Fruit fly (Drosophila melanogaster) whole organism, embryonic: ENCODE data around the gene kra.

Experiments
- ATbp ChIP-seq: fragments of 200-800 bp; sonication (Bioruptor generic); optimal IDR thresholded peaks from 2 replicates; lab custom pipeline; 2017; ENCODE audit warnings: missing biosample characterization, mild to moderate bottlenecking, missing genetic modification characterization, missing genetic modification reagents
- Antp ChIP-seq: fragments of 200-800 bp; sonication (Bioruptor generic); optimal IDR thresholded peaks from 3 replicates; lab custom pipeline; 2016; ENCODE audit warnings: missing biosample characterization, missing genetic modification characterization
- Bdp1 ChIP-seq: fragments of 200-800 bp; sonication (Bioruptor generic); optimal IDR thresholded peaks from 3 replicates; lab custom pipeline; 2016; ENCODE audit warnings: missing biosample characterization, missing genetic modification characterization
- CG10431 ChIP-seq: fragments of 200-800 bp; sonication (Bioruptor generic); optimal IDR thresholded peaks from 3 replicates; lab custom pipeline; 2018; ENCODE audit warnings: missing biosample characterization, mild to moderate bottlenecking, missing genetic modification characterization
- CG13287 ChIP-seq: fragments of 200-800 bp; sonication (Bioruptor generic); IDR thresholded peaks from 2 replicates; pipeline ENCODE4 v1.3.6; 2022; ENCODE audit warnings: missing biosample characterization, missing genetic modification characterization; ENCODE audit not compliant: partially characterized antibody
- CG15269 ChIP-seq: fragments of 200-800 bp; sonication (Bioruptor generic); optimal IDR thresholded peaks from 2 replicates; lab custom pipeline; 2018; ENCODE audit warnings: missing biosample characterization, mild to moderate bottlenecking, missing genetic modification characterization, moderate library complexity
- CG15479 ChIP-seq: fragments of 200-800 bp; sonication (Bioruptor generic); optimal IDR thresholded peaks from 3 replicates; lab custom pipeline; 2019; ENCODE audit warnings: missing biosample characterization, mild to moderate bottlenecking, missing genetic modification characterization, moderate library complexity
- CG15601 ChIP-seq: fragments of 200-800 bp; sonication (Bioruptor generic); optimal IDR thresholded peaks from 3 replicates; lab custom pipeline; 2019; ENCODE audit warnings: missing biosample characterization, mild to moderate bottlenecking, missing genetic modification characterization, moderate library complexity
- CG16813 ChIP-seq: fragments of 200-800 bp; sonication (Bioruptor generic); IDR thresholded peaks from 3 replicates; pipeline ENCODE4 v1.3.6; 2022; ENCODE audit warnings: missing biosample characterization, missing genetic modification characterization; ENCODE audit not compliant: partially characterized antibody
- CG17328 ChIP-seq: fragments of 200-800 bp; sonication (Bioruptor generic); IDR thresholded peaks from 2 replicates; pipeline ENCODE4 v1.3.6; 2022; ENCODE audit warnings: missing biosample characterization, missing genetic modification characterization
- CG18262 ChIP-seq: fragments of 200-800 bp; optimal IDR thresholded peaks from 3 replicates; lab custom pipeline; 2019; ENCODE audit warnings: missing biosample characterization, mild to moderate bottlenecking, missing genetic modification characterization, moderate library complexity
- CG2199 ChIP-seq: fragments of 200-800 bp; sonication (Bioruptor generic); IDR thresholded peaks from 3 replicates; pipeline ENCODE4 v1.3.6; 2022; ENCODE audit warnings: missing biosample characterization, missing genetic modification characterization
- CG30020 ChIP-seq: fragments of 200-800 bp; optimal IDR thresholded peaks from 2 replicates; lab custom pipeline; 2019; ENCODE audit warnings: missing biosample characterization, mild to moderate bottlenecking, missing genetic modification characterization, moderate library complexity
- CG33213 ChIP-seq: fragments of 200-800 bp; sonication (Bioruptor generic); optimal IDR thresholded peaks from 3 replicates; lab custom pipeline; 2016; ENCODE audit warnings: missing biosample characterization, missing genetic modification characterization
- CG34224 ChIP-seq: fragments of 200-800 bp; sonication (Bioruptor generic); IDR thresholded peaks from 3 replicates; pipeline ENCODE4 v1.3.6; 2022; ENCODE audit warnings: missing biosample characterization, missing genetic modification characterization; ENCODE audit not compliant: partially characterized antibody
- CG6175 ChIP-seq: fragments of 200-800 bp; sonication (Bioruptor generic); IDR thresholded peaks from 3 replicates; pipeline ENCODE4 v1.3.6; 2022; ENCODE audit warnings: missing biosample characterization, missing genetic modification characterization
- CG7357 ChIP-seq: fragments of 200-800 bp; sonication (Bioruptor generic); IDR thresholded peaks from 3 replicates; pipeline ENCODE4 v1.3.6; 2022; ENCODE audit warnings: missing biosample characterization, missing genetic modification characterization
- CG7928 ChIP-seq: fragments of 200-800 bp; sonication (Bioruptor generic); optimal IDR thresholded peaks from 2 replicates; lab custom pipeline; 2017; ENCODE audit warnings: missing biosample characterization, mild to moderate bottlenecking, missing genetic modification characterization
- CG8359 ChIP-seq: fragments of 200-800 bp; sonication (Bioruptor generic); optimal IDR thresholded peaks from 2 replicates; lab custom pipeline; 2017; ENCODE audit warnings: missing biosample characterization, mild to moderate bottlenecking, missing genetic modification characterization, borderline replicate concordance
- CG9437 ChIP-seq: fragments of 200-800 bp; sonication (Bioruptor generic); optimal IDR thresholded peaks from 2 replicates; lab custom pipeline; 2018; ENCODE audit warnings: missing biosample characterization, mild to moderate bottlenecking, missing genetic modification characterization
- CG9727 ChIP-seq: fragments of 200-800 bp; sonication (Bioruptor generic); optimal IDR thresholded peaks from 3 replicates; lab custom pipeline; 2017; ENCODE audit warnings: missing biosample characterization, mild to moderate bottlenecking, missing genetic modification characterization
- D19B ChIP-seq: fragments of 200-800 bp; sonication (Bioruptor generic); optimal IDR thresholded peaks from 2 replicates; lab custom pipeline; 2017; ENCODE audit warnings: missing biosample characterization, mild to moderate bottlenecking, missing genetic modification characterization
- Dek ChIP-seq: fragments of 200-800 bp; sonication (Bioruptor generic); optimal IDR thresholded peaks from 3 replicates; lab custom pipeline; 2019; ENCODE audit warnings: missing biosample characterization, mild to moderate bottlenecking, missing genetic modification characterization, moderate library complexity
- Dfd ChIP-seq, 2 experiments: fragments of >200 bp; optimal IDR thresholded peaks; 2 replicates each; lab custom pipeline; 2017; ENCODE audit warnings: missing biosample characterization in 2 of 2, missing genetic modification characterization in 2 of 2
- Dip2 ChIP-seq: fragments of 200-800 bp; sonication (Bioruptor generic); IDR thresholded peaks from 2 replicates; pipeline ENCODE4 v1.3.6; 2022; ENCODE audit warnings: missing biosample characterization, missing genetic modification characterization
- Ets97D ChIP-seq: fragments of 200-800 bp; sonication (Bioruptor generic); optimal IDR thresholded peaks from 3 replicates; lab custom pipeline; 2016; ENCODE audit warnings: missing biosample characterization, missing genetic modification characterization
- Kr ChIP-seq: fragments of 200-800 bp; sonication (Bioruptor generic); optimal IDR thresholded peaks from 2 replicates; lab custom pipeline; 2017; ENCODE audit warnings: missing biosample characterization, mild to moderate bottlenecking, missing genetic modification characterization
- MBD-R2 ChIP-seq: fragments of 200-800 bp; sonication (Bioruptor generic); IDR thresholded peaks from 2 replicates; pipeline ENCODE4 v1.3.6; 2022; ENCODE audit warnings: missing biosample characterization, missing genetic modification characterization
- Myb ChIP-seq: fragments of 200-800 bp; sonication (Bioruptor generic); optimal IDR thresholded peaks from 2 replicates; lab custom pipeline; 2016; ENCODE audit warnings: missing biosample characterization, missing genetic modification characterization
- NC2β ChIP-seq: fragments of 200-800 bp; sonication (Bioruptor generic); optimal IDR thresholded peaks from 2 replicates; lab custom pipeline; 2016; ENCODE audit warnings: missing biosample characterization, missing genetic modification characterization
- Oli ChIP-seq: fragments of 200-800 bp; sonication (Bioruptor generic); optimal IDR thresholded peaks from 2 replicates; lab custom pipeline; 2018; ENCODE audit warnings: missing biosample characterization, mild to moderate bottlenecking, missing genetic modification characterization, moderate library complexity
- PHDP ChIP-seq: fragments of 200-800 bp; sonication (Bioruptor generic); optimal IDR thresholded peaks from 3 replicates; lab custom pipeline; 2018; ENCODE audit warnings: missing biosample characterization, mild to moderate bottlenecking, missing genetic modification characterization, moderate library complexity
- Rfx ChIP-seq: fragments of 200-800 bp; sonication (Bioruptor generic); IDR thresholded peaks from 2 replicates; pipeline ENCODE4 v1.3.6; 2022; ENCODE audit warnings: missing biosample characterization, missing genetic modification characterization
- Six4 ChIP-seq: fragments of 200-800 bp; sonication (Bioruptor generic); optimal IDR thresholded peaks from 2 replicates; lab custom pipeline; 2016; ENCODE audit warnings: missing biosample characterization, missing genetic modification characterization
- Spps ChIP-seq: fragments of 200-800 bp; sonication (Bioruptor generic); optimal IDR thresholded peaks from 2 replicates; lab custom pipeline; 2018; ENCODE audit warnings: missing biosample characterization, mild to moderate bottlenecking, missing genetic modification characterization
- ab ChIP-seq: fragments of 200-800 bp; sonication (Bioruptor generic); optimal IDR thresholded peaks from 2 replicates; lab custom pipeline; 2016; ENCODE audit warnings: missing biosample characterization, missing genetic modification characterization
- bbx ChIP-seq: fragments of 200-800 bp; sonication (Bioruptor generic); IDR thresholded peaks from 2 replicates; pipeline ENCODE4 v1.3.6; 2022; ENCODE audit warnings: missing biosample characterization, missing genetic modification characterization; ENCODE audit not compliant: partially characterized antibody
- eyg ChIP-seq: fragments of 200-800 bp; sonication (Bioruptor generic); optimal IDR thresholded peaks from 3 replicates; lab custom pipeline; 2016; ENCODE audit warnings: missing biosample characterization, missing genetic modification characterization
- fd102C ChIP-seq: fragments of 200-800 bp; sonication (Bioruptor generic); optimal IDR thresholded peaks from 2 replicates; lab custom pipeline; 2018; ENCODE audit warnings: missing biosample characterization, mild to moderate bottlenecking, missing genetic modification characterization, moderate library complexity
- gem ChIP-seq: fragments of 200-800 bp; sonication (Bioruptor generic); optimal IDR thresholded peaks from 2 replicates; lab custom pipeline; 2019; ENCODE audit warnings: missing biosample characterization, mild to moderate bottlenecking, missing genetic modification characterization, moderate library complexity
- gfzf ChIP-seq: fragments of 200-800 bp; sonication (Bioruptor generic); optimal IDR thresholded peaks from 2 replicates; lab custom pipeline; 2016; ENCODE audit warnings: missing biosample characterization, mild to moderate bottlenecking, missing genetic modification characterization, moderate library complexity
- gt ChIP-seq: fragments of 200-800 bp; sonication (Bioruptor generic); IDR thresholded peaks from 2 replicates; pipeline ENCODE4 v1.3.6; 2022; ENCODE audit warnings: missing biosample characterization, missing genetic modification characterization
- phol ChIP-seq: fragments of 200-800 bp; sonication (Bioruptor generic); optimal IDR thresholded peaks from 3 replicates; lab custom pipeline; 2018; ENCODE audit warnings: missing biosample characterization, mild to moderate bottlenecking, missing genetic modification characterization, moderate library complexity
- prd ChIP-seq, 3 experiments: fragments of >200 bp in 2 of 3; fragments of 200-800 bp in 1 of 3; sonication (Bioruptor generic) in 1 of 3; optimal IDR thresholded peaks in 2 of 3; IDR thresholded peaks in 1 of 3; 2 replicates in 2 of 3; 3 replicates in 1 of 3; pipeline versions ENCODE4 v1.3.6 to Lab custom; 2017 to 2022; ENCODE audit warnings: missing biosample characterization in 1 of 3, missing genetic modification characterization in 1 of 3
- sr ChIP-seq: fragments of 200-800 bp; sonication (Bioruptor generic); IDR thresholded peaks from 3 replicates; pipeline ENCODE4 v1.3.6; 2022; ENCODE audit warnings: missing biosample characterization, missing genetic modification characterization
- stc ChIP-seq: fragments of 200-800 bp; sonication (Bioruptor generic); IDR thresholded peaks from 2 replicates; pipeline ENCODE4 v1.3.6; 2022; ENCODE audit warnings: missing biosample characterization, missing genetic modification characterization
- wdn ChIP-seq: fragments of 200-800 bp; sonication (Bioruptor generic); IDR thresholded peaks from 2 replicates; pipeline ENCODE4 v1.3.6; 2022; ENCODE audit warnings: missing biosample characterization, missing genetic modification characterization
- zf30C ChIP-seq: fragments of 200-800 bp; sonication (Bioruptor generic); optimal IDR thresholded peaks from 3 replicates; lab custom pipeline; 2018; ENCODE audit warnings: missing biosample characterization, mild to moderate bottlenecking, missing genetic modification characterization

kra gene

DNA sequence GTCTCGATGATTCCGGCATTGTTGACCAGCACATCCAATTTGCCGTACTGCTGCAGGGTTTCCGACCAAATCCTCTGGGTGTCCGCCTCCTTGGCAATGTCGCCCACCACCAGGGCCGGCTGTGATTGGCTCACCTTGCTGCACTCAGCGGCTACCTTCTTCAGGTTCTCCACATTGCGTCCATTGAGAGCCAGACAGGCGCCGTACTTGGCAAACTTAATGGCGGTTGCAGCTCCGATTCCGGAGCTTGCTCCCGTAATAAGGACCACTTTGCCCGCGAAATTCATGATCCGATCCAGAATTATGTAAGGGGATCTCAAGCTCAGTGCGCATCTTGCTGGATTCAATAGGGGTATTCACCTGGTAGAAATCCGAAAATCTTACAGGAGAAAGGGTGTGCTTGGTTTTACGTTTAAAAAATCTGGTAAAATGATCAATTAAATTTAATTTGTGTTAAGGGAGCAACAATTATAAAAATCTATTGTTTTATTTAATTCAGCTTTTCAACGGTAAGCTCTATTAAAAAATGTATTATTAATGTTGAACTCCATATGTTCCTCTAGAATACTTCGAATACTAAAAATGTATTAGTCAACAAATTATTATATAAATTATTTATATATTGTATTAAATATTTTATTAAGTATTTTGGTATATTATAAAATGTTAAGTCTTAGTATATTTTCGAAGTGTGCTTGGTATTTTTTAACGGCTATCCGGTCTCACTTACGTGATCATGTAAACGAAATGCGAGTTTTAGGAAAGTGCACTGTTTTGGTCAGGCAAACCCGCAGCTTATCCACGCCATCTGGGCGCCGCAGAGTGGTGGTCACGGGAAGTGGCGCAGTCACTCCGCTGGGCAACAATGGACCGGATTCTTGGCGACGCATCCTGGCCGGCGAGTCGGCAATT, 35.8 kb upstream of the kra start, which contains the start of the genes CG31548 and CG12170 (continued):
- TF ChIP-seq phol (peak; percentile 60), Dip2 (GFP tag; lab: Robert Waterston, UW) (no peak), CG7357 (no peak), ATbp (GFP tag; lab: Kevin White, UChicago) (no peak), CG10431 (GFP tag; lab: Kevin White, UChicago) (peak; percentile 92), Ets97D (peak; percentile 14), CG34224 (GFP tag; lab: Robert Waterston, UW) (no peak), Dfd (GFP tag; optimal IDR thresholded peaks at IDR 0.05; lab: Kevin White, UChicago) (no peak), CG15601 (peak; percentile 32), PHDP (tag; lab: Kevin White, UChicago) (peak; percentile 70), Six4 (GFP tag; lab: Kevin White, UChicago) (peak; percentile 64), MBD-R2 (GFP tag; lab: Robert Waterston, UW) (peak; percentile 53), gfzf (peak; percentile 49), CG8359 (GFP tag; lab: Kevin White, UChicago) (no peak), CG15479 (GFP tag; lab: Kevin White, UChicago) (no peak), prd (optimal IDR thresholded peaks at IDR 0.05; lab: Kevin White, UChicago) (no peak), prd (GFP tag; IDR thresholded peaks at IDR 0.05; lab: Robert Waterston, UW) (peak; percentile 42; the same call in 1 of the 3 replicates), gt (GFP tag; lab: Robert Waterston, UW) (no peak), Myb (GFP tag; lab: Kevin White, UChicago) (no peak), CG2199 (GFP tag; lab: Robert Waterston, UW) (no peak), CG13287 (no peak), ab (GFP tag; lab: Kevin White, UChicago) (no peak), CG9727 (peak; percentile 69), CG15269 (no peak), sr (GFP tag; lab: Robert Waterston, UW) (no peak), CG17328 (peak; percentile 64), bbx (GFP tag; lab: Robert Waterston, UW) (no peak), Oli (tag; lab: Kevin White, UChicago) (peak; percentile 15), stc (GFP tag; lab: Robert Waterston, UW) (0 out of 2 replicates have a peak, but pooled peaks have one; percentile 16), fd102C (GFP tag; lab: Kevin White, UChicago) (no peak), CG7928 (GFP tag; lab: Kevin White, UChicago) (no peak), Rfx (0 out of 2 replicates have a peak, but pooled peaks have one; percentile 28), Kr (GFP tag; lab: Kevin White, UChicago) (no peak), wdn (GFP tag; lab: Robert Waterston, UW) (no peak), zf30C (GFP tag; lab: Kevin White, UChicago) (no peak), Antp (GFP tag; lab: Kevin White, UChicago) (peak; percentile 9), CG18262 (tag; lab: Kevin White, UChicago) (peak; percentile 72), Spps (tag; lab: Kevin White, UChicago) (peak; percentile 27), D19B (no peak), CG16813 (GFP tag; lab: Robert Waterston, UW) (no peak), Bdp1 (GFP tag; lab: Kevin White, UChicago) (no peak), Dek (tag; lab: Kevin White, UChicago) (no peak), CG9437 (GFP tag; lab: Kevin White, UChicago) (peak; percentile 95), CG30020 (tag; lab: Kevin White, UChicago) (peak; percentile 64), CG33213 (GFP tag; lab: Kevin White, UChicago) (no peak), NC2β (peak; percentile 22), gem (no peak), CG6175 (no peak), eyg (GFP tag; lab: Kevin White, UChicago) (no peak)
